Fruit fly (Drosophila melanogaster): ENCODE results near the gene Tsf1.

- TF ChIP-seq psq (optimal IDR thresholded peaks at IDR 0.05), result no peak
- no peak for TF ChIP-seq Myc (optimal IDR thresholded peaks at IDR 0.05)
- TF ChIP-seq ttk (optimal IDR thresholded peaks at IDR 0.05), result no peak
Measured at dm6 chrX:18405567-18406059, 18.7 kb downstream of the Tsf1 start.

All from Kc167 (cell line).